Fruit fly (Drosophila melanogaster) whole organism, embryonic: ENCODE measurements around the gene CG10376.

Source experiments
- CG17385 ChIP-seq: fragments of 200-800 bp; sonication (Bioruptor generic); optimal IDR thresholded peaks from 3 replicates; lab custom pipeline; 2018; ENCODE audit warnings: missing biosample characterization, mild to moderate bottlenecking, missing genetic modification characterization
- otp ChIP-seq: fragments of 200-800 bp; sonication (Bioruptor generic); IDR thresholded peaks from 3 replicates; pipeline ENCODE4, ENCODE4 v1.3.6; 2022; ENCODE audit warnings: missing biosample characterization, missing genetic modification characterization
- row ChIP-seq: fragments of 200-800 bp; sonication (Bioruptor generic); IDR thresholded peaks from 3 replicates; pipeline ENCODE4 v1.3.6; 2022; ENCODE audit warnings: missing biosample characterization, missing genetic modification characterization

DNA sequence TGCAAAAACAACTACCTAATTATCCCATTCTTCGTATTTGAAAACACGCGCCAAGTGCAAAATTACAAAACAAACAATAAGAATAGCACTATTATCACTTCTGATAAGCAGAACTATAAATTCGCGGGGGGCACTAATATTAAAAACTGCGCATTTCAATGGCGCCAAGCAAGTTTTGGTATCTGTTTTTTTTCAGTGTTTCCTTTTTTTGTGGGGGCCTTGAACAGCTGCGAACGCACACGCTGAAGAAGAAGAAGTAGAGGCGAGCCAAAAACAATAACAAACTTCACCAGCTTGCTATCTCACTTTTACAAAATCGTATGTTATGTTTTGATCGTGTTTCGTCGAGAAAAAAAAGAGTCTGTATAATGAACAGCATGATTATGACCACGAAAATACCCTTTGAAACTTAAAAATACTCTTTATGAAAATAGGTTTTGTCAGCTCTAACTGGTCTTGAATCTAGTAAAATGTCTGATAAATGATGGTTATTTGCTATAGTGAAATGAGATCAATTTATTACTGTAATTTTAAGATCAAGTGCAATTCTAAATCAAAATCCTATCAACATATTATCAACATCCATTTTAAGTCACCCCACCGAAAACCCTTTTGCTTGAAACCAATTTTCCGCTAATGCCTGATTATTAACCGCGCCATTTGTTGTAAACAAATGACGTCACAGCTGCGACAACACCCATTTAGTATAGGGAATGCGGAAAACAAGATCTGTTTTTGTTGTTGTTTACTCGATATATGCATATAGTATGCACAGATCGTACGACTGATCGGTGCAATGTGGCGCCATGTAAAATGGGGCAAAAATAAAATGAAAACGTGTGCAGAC lies 8.8 kb downstream of the CG10376 start:
- TF ChIP-seq CG17385 (GFP tag; lab: Kevin White, UChicago) (peak; percentile 97), row (GFP tag; lab: Robert Waterston, UW) (peak; percentile 63), otp (GFP tag; lab: Robert Waterston, UW) (no peak; the same call in 2 of the 3 replicates)
